Fruit fly (Drosophila melanogaster): ENCODE results near the gene CG4572.

The CG4572 gene

dm6 chr3R:19909541-19910182, 45.5 kb upstream of the CG4572 start (continued):
- no peak for TF ChIP-seq CG3281 (GFP tag; optimal IDR thresholded peaks at IDR 0.05)
- no peak for TF ChIP-seq ttk (GFP tag; IDR thresholded peaks at IDR 0.05)
- no peak for TF ChIP-seq Meics (GFP tag; optimal IDR thresholded peaks at IDR 0.05)
- TF ChIP-seq knrl (GFP tag; IDR thresholded peaks at IDR 0.05; ENCODE audit: partially characterized antibody), result no peak
- TF ChIP-seq ro (GFP tag; IDR thresholded peaks at IDR 0.05), result no peak
- no peak for TF ChIP-seq nerfin-1 (tag; optimal IDR thresholded peaks at IDR 0.05)
- no peak for TF ChIP-seq Tbp (GFP tag; optimal IDR thresholded peaks at IDR 0.05)
- no peak for TF ChIP-seq CkIIα-i1 (GFP tag; IDR thresholded peaks at IDR 0.05)
- TF ChIP-seq Nf-YA (GFP tag; IDR thresholded peaks at IDR 0.05), result 0 out of 2 replicates have a peak, but pooled peaks have one; percentile 7
- TF ChIP-seq bsh (GFP tag; optimal IDR thresholded peaks at IDR 0.05), result no peak
- TF ChIP-seq CG3847 (GFP tag; IDR thresholded peaks at IDR 0.05), result no peak
- no peak for TF ChIP-seq tll (GFP tag; optimal IDR thresholded peaks at IDR 0.05)
- no peak for TF ChIP-seq CG8089 (GFP tag; optimal IDR thresholded peaks at IDR 0.05)
- TF ChIP-seq CG6683 (GFP tag; optimal IDR thresholded peaks at IDR 0.05), result no peak
- no peak for TF ChIP-seq CG9797 (GFP tag; optimal IDR thresholded peaks at IDR 0.05)
- TF ChIP-seq CG2129 (GFP tag; IDR thresholded peaks at IDR 0.05; ENCODE audit: partially characterized antibody), result no peak
- TF ChIP-seq Elba2 (GFP tag; optimal IDR thresholded peaks at IDR 0.05), result peak; percentile 76
- no peak for TF ChIP-seq CG9932 (GFP tag; IDR thresholded peaks at IDR 0.05)
- peak; percentile 63; the same call in 1 of the 3 replicates for TF ChIP-seq ci (GFP tag; IDR thresholded peaks at IDR 0.05)
- TF ChIP-seq sob (GFP tag; IDR thresholded peaks at IDR 0.05), result no peak
- no peak for TF ChIP-seq shn (GFP tag; optimal IDR thresholded peaks at IDR 0.05)
- TF ChIP-seq Opbp (GFP tag; IDR thresholded peaks at IDR 0.05; ENCODE audit: partially characterized antibody), result peak; percentile 11; the same call in 1 of the 3 replicates
- TF ChIP-seq CG6791 (GFP tag; IDR thresholded peaks at IDR 0.05; ENCODE audit: partially characterized antibody), result no peak
- TF ChIP-seq unpg (GFP tag; optimal IDR thresholded peaks at IDR 0.05), result no peak
- TF ChIP-seq toy (GFP tag; IDR thresholded peaks at IDR 0.05), result no peak
- TF ChIP-seq hkb (optimal IDR thresholded peaks at IDR 0.05), result no peak
- TF ChIP-seq hkb (GFP tag; IDR thresholded peaks at IDR 0.05), result no peak
- TF ChIP-seq CG4404 (GFP tag; IDR thresholded peaks at IDR 0.05), result no peak
- no peak for TF ChIP-seq CG8359 (GFP tag; optimal IDR thresholded peaks at IDR 0.05; ENCODE audit: borderline replicate concordance)
- TF ChIP-seq run (tag; optimal IDR thresholded peaks at IDR 0.05), result no peak
- no peak for TF ChIP-seq CG2199 (GFP tag; IDR thresholded peaks at IDR 0.05)
- TF ChIP-seq CG4328 (GFP tag; optimal IDR thresholded peaks at IDR 0.05), result no peak
- no peak for TF ChIP-seq CG1602 (GFP tag; optimal IDR thresholded peaks at IDR 0.05)
- TF ChIP-seq Rfx (GFP tag; IDR thresholded peaks at IDR 0.05), result 0 out of 2 replicates have a peak, but pooled peaks have one; percentile 17
- TF ChIP-seq aop (GFP tag; IDR thresholded peaks at IDR 0.05), result no peak
- no peak for TF ChIP-seq gce (GFP tag; IDR thresholded peaks at IDR 0.05)
- TF ChIP-seq inv (GFP tag; IDR thresholded peaks at IDR 0.05; ENCODE audit: partially characterized antibody), result no peak
- TF ChIP-seq CG7839 (tag; optimal IDR thresholded peaks at IDR 0.05), result no peak
- no peak for TF ChIP-seq CG6813 (GFP tag; optimal IDR thresholded peaks at IDR 0.05)
- TF ChIP-seq ase (GFP tag; IDR thresholded peaks at IDR 0.05), result no peak

dm6 chr3R:19908863-19909343, 44.7 kb upstream of the CG4572 start:
- TF ChIP-seq mam (GFP tag; optimal IDR thresholded peaks at IDR 0.05) (peak; percentile 89), CG15269 (tag; optimal IDR thresholded peaks at IDR 0.05) (peak; percentile 88), chm (GFP tag; IDR thresholded peaks at IDR 0.05) (peak; percentile 87), Oli (tag; optimal IDR thresholded peaks at IDR 0.05) (peak; percentile 88), D19A (tag; optimal IDR thresholded peaks at IDR 0.05) (peak; percentile 70), CG12744 (GFP tag; optimal IDR thresholded peaks at IDR 0.05) (peak; percentile 69), PHDP (tag; optimal IDR thresholded peaks at IDR 0.05) (peak; percentile 86), Six4 (GFP tag; optimal IDR thresholded peaks at IDR 0.05) (peak; percentile 79), MBD-R2 (GFP tag; IDR thresholded peaks at IDR 0.05) (peak; percentile 61; the same call in 1 of the 2 replicates), HmgD (GFP tag; optimal IDR thresholded peaks at IDR 0.05) (peak; percentile 37), tll (GFP tag; optimal IDR thresholded peaks at IDR 0.05) (no peak), Elba2 (GFP tag; optimal IDR thresholded peaks at IDR 0.05) (no peak), Hsf (GFP tag; optimal IDR thresholded peaks at IDR 0.05) (peak; percentile 87), exex (tag; optimal IDR thresholded peaks at IDR 0.05) (peak; percentile 87)
